Fruit fly (Drosophila melanogaster): ENCODE data around the gene CG14411.

Gene CG14411

dm6 chrX:14848755-14849354, 16.4 kb downstream of the CG14411 start, which contains the start of gene CG9522 (continued):
- TF ChIP-seq CG6254 (GFP tag; optimal IDR thresholded peaks at IDR 0.05) (peak; percentile 85), Stat92E (GFP tag; optimal IDR thresholded peaks at IDR 0.05) (peak in 1 of 3 experiments; percentile 39), Six4 (GFP tag; optimal IDR thresholded peaks at IDR 0.05) (peak; percentile 69), hb (GFP tag; IDR thresholded peaks at IDR 0.05; ENCODE audit: partially characterized antibody) (no peak), tin (GFP tag; optimal IDR thresholded peaks at IDR 0.05) (peak; percentile 66), CG10209 (GFP tag; optimal IDR thresholded peaks at IDR 0.05) (peak; percentile 59), dati (GFP tag; IDR thresholded peaks at IDR 0.05) (peak; percentile 55; the same call in 1 of the 2 replicates), BEAF-32 (GFP tag; optimal IDR thresholded peaks at IDR 0.05) (no peak), B-H2 (GFP tag; optimal IDR thresholded peaks at IDR 0.05) (no peak), sqz (GFP tag; optimal IDR thresholded peaks at IDR 0.05) (peak; percentile 47), CG10543 (GFP tag; optimal IDR thresholded peaks at IDR 0.05) (no peak), CG4424 (GFP tag; optimal IDR thresholded peaks at IDR 0.05) (peak; percentile 77), CG15073 (GFP tag; optimal IDR thresholded peaks at IDR 0.05) (no peak), CG1832 (GFP tag; optimal IDR thresholded peaks at IDR 0.05) (no peak), corto (GFP tag; optimal IDR thresholded peaks at IDR 0.05) (peak; percentile 34), pfk (GFP tag; optimal IDR thresholded peaks at IDR 0.05) (no peak), Spps (tag; optimal IDR thresholded peaks at IDR 0.05) (peak; percentile 79), CG4617 (GFP tag; optimal IDR thresholded peaks at IDR 0.05; ENCODE audit: borderline replicate concordance) (no peak), gem (tag; optimal IDR thresholded peaks at IDR 0.05) (peak; percentile 84), lab (GFP tag; optimal IDR thresholded peaks at IDR 0.05) (peak; percentile 83), CG6272 (GFP tag; IDR thresholded peaks at IDR 0.05) (0 out of 2 replicates have a peak, but pooled peaks have one; percentile 27), Dip2 (GFP tag; IDR thresholded peaks at IDR 0.05) (no peak), dimm (GFP tag; IDR thresholded peaks at IDR 0.05) (0 out of 2 replicates have a peak, but pooled peaks have one; percentile 40), pum (GFP tag; optimal IDR thresholded peaks at IDR 0.05) (peak; percentile 29), shn (GFP tag; optimal IDR thresholded peaks at IDR 0.05) (no peak), CG9817 (tag; optimal IDR thresholded peaks at IDR 0.05) (peak; percentile 49), CG16813 (GFP tag; IDR thresholded peaks at IDR 0.05; ENCODE audit: partially characterized antibody) (no peak), Xbp1 (GFP tag; optimal IDR thresholded peaks at IDR 0.05) (peak; percentile 62), jumu (GFP tag; optimal IDR thresholded peaks at IDR 0.05) (peak; percentile 41), org-1 (GFP tag; optimal IDR thresholded peaks at IDR 0.05) (peak; percentile 45), so (GFP tag; IDR thresholded peaks at IDR 0.05) (peak; percentile 51; the same call in 1 of the 3 replicates), CG34422 (GFP tag; IDR thresholded peaks at IDR 0.05) (peak; percentile 62; the same call in 1 of the 3 replicates), CG4854 (GFP tag; optimal IDR thresholded peaks at IDR 0.05) (peak; percentile 11), CG10654 (GFP tag; optimal IDR thresholded peaks at IDR 0.05) (peak; percentile 40), jigr1 (GFP tag; IDR thresholded peaks at IDR 0.05) (no peak), CG2875 (GFP tag; optimal IDR thresholded peaks at IDR 0.05) (peak; percentile 61), CG2712 (tag; optimal IDR thresholded peaks at IDR 0.05) (peak; percentile 75), CG32772 (GFP tag; IDR thresholded peaks at IDR 0.05) (peak; percentile 65), H15 (GFP tag; IDR thresholded peaks at IDR 0.05) (peak; percentile 59; the same call in 1 of the 3 replicates), zfh2 (GFP tag; optimal IDR thresholded peaks at IDR 0.05) (peak; percentile 3), CG8359 (GFP tag; optimal IDR thresholded peaks at IDR 0.05; ENCODE audit: borderline replicate concordance) (no peak), emc (GFP tag; optimal IDR thresholded peaks at IDR 0.05) (no peak), CG12155 (GFP tag; optimal IDR thresholded peaks at IDR 0.05) (peak; percentile 59), Sox102F (GFP tag; optimal IDR thresholded peaks at IDR 0.05) (peak; percentile 75), ac (GFP tag; optimal IDR thresholded peaks at IDR 0.05) (no peak), nom (GFP tag; optimal IDR thresholded peaks at IDR 0.05) (peak; percentile 77), CG12104 (GFP tag; optimal IDR thresholded peaks at IDR 0.05) (peak; percentile 43), CG11560 (tag; IDR thresholded peaks at IDR 0.05) (no peak), yki (optimal IDR thresholded peaks at IDR 0.05) (no peak)
